Fruit fly (Drosophila melanogaster) Kc167 (cell line): ENCODE results near the gene CG5853.

Experiments
- h ChIP-seq: fragments of >200 bp; optimal IDR thresholded peaks from 3 replicates; lab custom pipeline; 2018; ENCODE audit warnings: missing external identifiers
- insv ChIP-seq: fragments of >200 bp; optimal IDR thresholded peaks from 3 replicates; lab custom pipeline; 2018; ENCODE audit warnings: missing external identifiers
- psq ChIP-seq: fragments of >200 bp; optimal IDR thresholded peaks from 2 replicates; lab custom pipeline; 2017; ENCODE audit warnings: missing external identifiers

- TF ChIP-seq insv (no peak), psq (lab: Kevin White, UChicago) (no peak), h (lab: Kevin White, UChicago) (no peak)
Measured at dm6 chr2L:9988201-9988990, 40.9 kb upstream of the CG5853 start.
